Fruit fly (Drosophila melanogaster) whole organism, pupa: ENCODE data around the gene raw.

Experiments used
- CG15710 ChIP-seq: fragments of 200-800 bp; sonication (Bioruptor generic); optimal IDR thresholded peaks from 2 replicates; lab custom pipeline; 2018; ENCODE audit warnings: missing biosample characterization, mild to moderate bottlenecking, missing genetic modification characterization, moderate library complexity
- CG9948 ChIP-seq: fragments of 200-800 bp; sonication (Bioruptor generic); optimal IDR thresholded peaks from 2 replicates; lab custom pipeline; 2018; ENCODE audit warnings: missing biosample characterization, mild to moderate bottlenecking, missing genetic modification characterization, moderate library complexity
- EcR ChIP-seq: fragments of 200-800 bp; sonication (Bioruptor generic); optimal IDR thresholded peaks from 3 replicates; lab custom pipeline; 2019; ENCODE audit warnings: missing biosample characterization, missing genetic modification characterization, mild to moderate bottlenecking, moderate library complexity, missing genetic modification reagents

DNA sequence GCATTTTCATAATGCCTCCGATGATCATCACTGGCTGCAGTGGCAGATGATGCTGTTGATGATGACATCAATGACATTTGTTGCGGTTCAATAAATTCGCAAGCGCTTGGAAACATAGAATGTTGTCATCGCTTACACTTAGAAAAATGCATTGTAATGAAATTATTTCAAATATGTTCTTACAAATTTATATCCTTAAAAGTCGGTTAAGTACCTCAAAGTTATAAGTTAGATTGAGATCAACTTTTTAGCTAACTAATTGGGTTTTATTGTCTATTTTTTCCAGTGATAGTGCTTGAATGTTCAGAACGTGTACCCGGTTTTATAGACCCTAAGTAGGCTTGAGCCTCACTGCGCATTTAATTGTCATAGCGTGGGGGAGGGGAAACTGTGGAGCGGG, 22.4 kb upstream of the raw start:
- TF ChIP-seq CG9948 (tag; lab: Kevin White, UChicago) (no peak), CG15710 (no peak), EcR (GFP tag; lab: Kevin White, UChicago) (no peak)
